Worm (Caenorhabditis elegans) whole organism, L1 larva: ENCODE data around the gene asp-18.
A peak's percentile ranks its signal among the peaks of the same experiment; 100 is the strongest.

Source experiments
- C04F5.9 ChIP-seq: sonication (generic microtip); optimal IDR thresholded peaks from 2 replicates; lab custom pipeline; 2016; ENCODE audit warnings: missing genetic modification characterization, missing compliant biosample characterization
- F16B12.6 ChIP-seq: fragments of 150-350 bp; optimal IDR thresholded peaks from 2 replicates; lab custom pipeline; 2014; ENCODE audit warnings: missing biosample characterization, missing genetic modification characterization
- aha-1 ChIP-seq: fragments of 150-350 bp; optimal IDR thresholded peaks from 2 replicates; lab custom pipeline; 2014; ENCODE audit warnings: missing biosample characterization, missing genetic modification characterization
- aly-2 ChIP-seq: fragments of 150-350 bp; optimal IDR thresholded peaks from 2 replicates; lab custom pipeline; 2014; ENCODE audit warnings: missing biosample characterization, missing genetic modification characterization
- ama-1 ChIP-seq: fragments of 150-350 bp; optimal IDR thresholded peaks from 2 replicates; lab custom pipeline; 2014
- blmp-1 ChIP-seq: fragments of 150-350 bp; optimal IDR thresholded peaks from 2 replicates; lab custom pipeline; 2014; ENCODE audit warnings: missing biosample characterization, missing genetic modification characterization
- ceh-82 ChIP-seq, 3 experiments: fragments of 150-350 bp in 1 of 3; sonication (generic microtip) in 2 of 3; optimal IDR thresholded peaks; 2 replicates each; lab custom pipeline; 2014 to 2017; ENCODE audit warnings: missing biosample characterization in 3 of 3, missing genetic modification characterization in 3 of 3
- ceh-88 ChIP-seq: fragments of 200-800 bp; sonication (Bioruptor generic); IDR thresholded peaks from 2 replicates; pipeline ENCODE4 v1.3.6; 2022; ENCODE audit warnings: missing genetic modification characterization, missing compliant biosample characterization
- efl-3 ChIP-seq: fragments of 200-800 bp; sonication (Bioruptor generic); optimal IDR thresholded peaks from 2 replicates; lab custom pipeline; 2018; ENCODE audit warnings: mild to moderate bottlenecking, missing genetic modification characterization, missing compliant biosample characterization
- egl-27 ChIP-seq, 2 experiments: fragments of 150-350 bp in 1 of 2; sonication (generic microtip); optimal IDR thresholded peaks; 3 replicates each; lab custom pipeline; 2017 to 2018; ENCODE audit warnings: missing biosample characterization in 2 of 2, missing genetic modification characterization in 2 of 2, missing genetic modification reagents in 2 of 2
- elt-3 ChIP-seq, 6 experiments: fragments of 150-350 bp in 1 of 6; sonication (generic microtip); optimal IDR thresholded peaks; 2 replicates each; lab custom pipeline; 2017 to 2018; ENCODE audit warnings: missing biosample characterization in 6 of 6, missing genetic modification characterization in 6 of 6, inconsistent platforms in 1 of 6
- fkh-4 ChIP-seq: sonication (generic microtip); optimal IDR thresholded peaks from 2 replicates; lab custom pipeline; 2016; ENCODE audit warnings: missing compliant biosample characterization, missing genetic modification characterization, borderline replicate concordance
- fkh-8 ChIP-seq: sonication (generic microtip); optimal IDR thresholded peaks from 2 replicates; lab custom pipeline; 2016; ENCODE audit warnings: mild to moderate bottlenecking, missing genetic modification characterization, missing compliant biosample characterization
- fos-1 ChIP-seq: fragments of 150-350 bp; optimal IDR thresholded peaks from 2 replicates; lab custom pipeline; 2014; ENCODE audit warnings: missing biosample characterization, missing genetic modification characterization
- grh-1 ChIP-seq: fragments of 200-800 bp; sonication (Bioruptor generic); IDR thresholded peaks from 2 replicates; pipeline ENCODE4 v1.3.6; 2022; ENCODE audit warnings: missing genetic modification reagents, missing genetic modification characterization, missing compliant biosample characterization
- irx-1 ChIP-seq: sonication (generic microtip); optimal IDR thresholded peaks from 2 replicates; lab custom pipeline; 2016; ENCODE audit warnings: missing genetic modification characterization, missing compliant biosample characterization
- isw-1 ChIP-seq: fragments of 200-800 bp; sonication (Bioruptor generic); IDR thresholded peaks from 2 replicates; pipeline ENCODE4 v1.3.6; 2022; ENCODE audit warnings: missing genetic modification characterization, missing compliant biosample characterization
- lin-14 ChIP-seq: fragments of 200-800 bp; sonication (Bioruptor generic); optimal IDR thresholded peaks from 2 replicates; lab custom pipeline; 2018; ENCODE audit warnings: mild to moderate bottlenecking, missing genetic modification characterization, moderate library complexity, missing compliant biosample characterization
- lin-39 ChIP-seq: fragments of 150-350 bp; optimal IDR thresholded peaks from 2 replicates; lab custom pipeline; 2014; ENCODE audit warnings: missing biosample characterization, missing genetic modification reagents, missing genetic modification characterization
- lir-3 ChIP-seq: sonication (generic microtip); optimal IDR thresholded peaks from 2 replicates; lab custom pipeline; 2016; ENCODE audit warnings: mild to moderate bottlenecking, missing genetic modification characterization, moderate library complexity, missing compliant biosample characterization; ENCODE audit not compliant: poor library complexity
- lsy-2 ChIP-seq, 2 experiments: fragments of 150-350 bp; optimal IDR thresholded peaks; 2 replicates each; lab custom pipeline; 2014; ENCODE audit warnings: missing biosample characterization in 2 of 2, missing genetic modification characterization in 2 of 2
- mef-2 ChIP-seq: fragments of 150-350 bp; optimal IDR thresholded peaks from 2 replicates; lab custom pipeline; 2014; ENCODE audit warnings: missing biosample characterization, missing genetic modification characterization
- nhr-20 ChIP-seq: sonication (generic microtip); optimal IDR thresholded peaks from 2 replicates; lab custom pipeline; 2016; ENCODE audit warnings: mild to moderate bottlenecking, missing genetic modification characterization, missing compliant biosample characterization
- nhr-237 ChIP-seq: fragments of 150-350 bp; optimal IDR thresholded peaks from 2 replicates; lab custom pipeline; 2014; ENCODE audit warnings: missing biosample characterization, missing genetic modification characterization
- nhr-71 ChIP-seq: sonication (generic microtip); optimal IDR thresholded peaks from 2 replicates; lab custom pipeline; 2016; ENCODE audit warnings: mild to moderate bottlenecking, missing genetic modification characterization, moderate library complexity, missing compliant biosample characterization
- nhr-85 ChIP-seq: sonication (generic microtip); peaks from one replicate; lab custom pipeline; 2016; ENCODE audit warnings: missing genetic modification characterization, inconsistent platforms, missing compliant biosample characterization
- pax-3 ChIP-seq: fragments of 200-800 bp; sonication (Bioruptor generic); optimal IDR thresholded peaks from 2 replicates; lab custom pipeline; 2018; ENCODE audit warnings: mild to moderate bottlenecking, missing genetic modification characterization, moderate library complexity, missing compliant biosample characterization
- pqm-1 ChIP-seq: sonication (generic microtip); optimal IDR thresholded peaks from 3 replicates; lab custom pipeline; 2017; ENCODE audit warnings: missing biosample characterization, missing genetic modification characterization
- snu-23 ChIP-seq: sonication (generic microtip); optimal IDR thresholded peaks from 2 replicates; lab custom pipeline; 2016; ENCODE audit warnings: missing genetic modification characterization, missing compliant biosample characterization
- sptf-1 ChIP-seq: fragments of 150-350 bp; optimal IDR thresholded peaks from 2 replicates; lab custom pipeline; 2014; ENCODE audit warnings: missing biosample characterization, missing genetic modification characterization
- sup-37 ChIP-seq: fragments of 200-800 bp; sonication (Bioruptor generic); optimal IDR thresholded peaks from 2 replicates; lab custom pipeline; 2018; ENCODE audit warnings: mild to moderate bottlenecking, missing genetic modification characterization, missing compliant biosample characterization
- unc-86 ChIP-seq: sonication (generic microtip); optimal IDR thresholded peaks from 2 replicates; lab custom pipeline; 2016; ENCODE audit warnings: missing genetic modification characterization, missing compliant biosample characterization
- unc-98 ChIP-seq: fragments of 200-800 bp; sonication (Bioruptor generic); IDR thresholded peaks from 2 replicates; pipeline ENCODE4 v1.3.6; 2022; ENCODE audit warnings: missing genetic modification characterization, missing compliant biosample characterization
- vab-15 ChIP-seq: sonication (generic microtip); optimal IDR thresholded peaks from 2 replicates; lab custom pipeline; 2017; ENCODE audit warnings: missing genotype, mild to moderate bottlenecking, missing genetic modification characterization, missing compliant biosample characterization
- xbp-1 ChIP-seq: sonication (generic microtip); optimal IDR thresholded peaks from 2 replicates; lab custom pipeline; 2016; ENCODE audit warnings: missing genetic modification characterization, missing compliant biosample characterization
- zip-4 ChIP-seq: fragments of 200-800 bp; sonication (Bioruptor generic); optimal IDR thresholded peaks from 2 replicates; lab custom pipeline; 2018; ENCODE audit warnings: mild to moderate bottlenecking, missing genetic modification characterization, moderate library complexity, missing compliant biosample characterization
- ztf-11 ChIP-seq, 2 experiments: sonication (generic microtip); optimal IDR thresholded peaks; 2 replicates each; lab custom pipeline; 2016 to 2017; ENCODE audit warnings: missing genetic modification characterization in 2 of 2, missing biosample characterization in 1 of 2, missing compliant biosample characterization in 1 of 2
- ztf-4 ChIP-seq: fragments of 150-350 bp; optimal IDR thresholded peaks from 2 replicates; lab custom pipeline; 2014; ENCODE audit warnings: missing biosample characterization, missing genetic modification characterization

Gene asp-18

ce11 chrV:18731579-18732041 is at the start of gene asp-18, which contains the start of gene scl-19:
asp-18 (minus strand) TSS chrV:18731679.
scl-19 (plus strand) TSS chrV:18731991.
- TF ChIP-seq aha-1 (tag; lab: Kevin White, UChicago) = no peak
- no peak for TF ChIP-seq unc-86
- TF ChIP-seq lin-14 (GFP tag; lab: Kevin White, UChicago) = no peak
- no peak for TF ChIP-seq irx-1 (tag; lab: Kevin White, UChicago)
- no peak for TF ChIP-seq nhr-237 (tag; lab: Kevin White, UChicago)
- TF ChIP-seq C04F5.9 (tag; lab: Kevin White, UChicago) = no peak
- TF ChIP-seq lir-3 (tag; lab: Kevin White, UChicago) = no peak
- no peak for TF ChIP-seq pqm-1 (tag; lab: Kevin White, UChicago)
- TF ChIP-seq snu-23 (GFP tag; lab: Kevin White, UChicago) = no peak
- TF ChIP-seq blmp-1 (tag; lab: Kevin White, UChicago) = no peak
- TF ChIP-seq sptf-1 (tag; lab: Kevin White, UChicago) = no peak
- no peak for TF ChIP-seq lsy-2 (tag; optimal IDR thresholded peaks at IDR 0.05; lab: Kevin White, UChicago)
- TF ChIP-seq lin-39 (tag; lab: Kevin White, UChicago) = no peak
- TF ChIP-seq egl-27 (tag; optimal IDR thresholded peaks at IDR 0.05; lab: Kevin White, UChicago) = no peak
- no peak for TF ChIP-seq grh-1
- no peak for TF ChIP-seq vab-15 (tag; lab: Kevin White, UChicago)
- no peak for TF ChIP-seq ceh-88 (GFP tag; lab: Robert Waterston, UW)
- TF ChIP-seq ama-1 (lab: Kevin White, UChicago) = no peak
- TF ChIP-seq fos-1 (tag; lab: Kevin White, UChicago) = no peak
- no peak for TF ChIP-seq aly-2

- TF ChIP-seq vab-15 (tag; lab: Kevin White, UChicago) = no peak
- no peak for TF ChIP-seq elt-3 (tag; optimal IDR thresholded peaks at IDR 0.05; lab: Kevin White, UChicago)
- TF ChIP-seq nhr-20 (tag; lab: Kevin White, UChicago) = no peak
- TF ChIP-seq nhr-237 (tag; lab: Kevin White, UChicago) = no peak
- no peak for TF ChIP-seq isw-1 (GFP tag; lab: Robert Waterston, UW)
- no peak for TF ChIP-seq fkh-8
- TF ChIP-seq sup-37 (GFP tag; lab: Kevin White, UChicago) = no peak
- no peak for TF ChIP-seq unc-98 (GFP tag; lab: Robert Waterston, UW)
- no peak for TF ChIP-seq fkh-4 (tag; lab: Kevin White, UChicago)
- no peak for TF ChIP-seq nhr-71 (tag; lab: Kevin White, UChicago)
- no peak for TF ChIP-seq ztf-4 (tag; lab: Kevin White, UChicago)
- TF ChIP-seq zip-4 (GFP tag; lab: Kevin White, UChicago) = no peak
- no peak for TF ChIP-seq ztf-11 (tag; optimal IDR thresholded peaks at IDR 0.05; lab: Kevin White, UChicago)
- TF ChIP-seq xbp-1 (tag; lab: Kevin White, UChicago) = no peak
- no peak for TF ChIP-seq ceh-82 (tag; optimal IDR thresholded peaks at IDR 0.05; lab: Kevin White, UChicago)
- no peak for TF ChIP-seq C04F5.9 (tag; lab: Kevin White, UChicago)
Observed at ce11 chrV:18780605-18781004, 49.1 kb upstream of the asp-18 start.

ce11 chrV:18776245-18776737 is 44.8 kb upstream of the asp-18 start, which contains the start of gene Y17D7B.4:
Y17D7B.4 (minus strand) TSS chrV:18776687.
- TF ChIP-seq blmp-1 (tag; lab: Kevin White, UChicago) (no peak), efl-3 (GFP tag; lab: Kevin White, UChicago) (no peak), C04F5.9 (tag; lab: Kevin White, UChicago) (no peak), F16B12.6 (tag; lab: Kevin White, UChicago) (no peak), pax-3 (tag; lab: Kevin White, UChicago) (no peak), pqm-1 (tag; lab: Kevin White, UChicago) (no peak)

- TF ChIP-seq mef-2 (no peak), nhr-85 (tag; lab: Kevin White, UChicago) (peak; percentile 13)
- TF ChIP-seq, all 84 proteins: peak for 1
Observed at ce11 chrV:18772761-18773160, 41.3 kb upstream of the asp-18 start, which contains the start of gene clec-257. clec-257 (plus strand) TSS chrV:18773061.
